Fruit fly (Drosophila melanogaster): Measurements from ENCODE around the gene RNaseX25.

Gene RNaseX25

dm6 chr3L:7996364-7996763 lies 26.0 kb downstream of the RNaseX25 start:
- TF ChIP-seq Mnt (GFP tag; optimal IDR thresholded peaks at IDR 0.05) (no peak), kay (GFP tag; ENCODE audit: borderline replicate concordance) (no peak), CG7101 (tag; optimal IDR thresholded peaks at IDR 0.05) (no peak), CG1620 (GFP tag; optimal IDR thresholded peaks at IDR 0.05) (no peak), tj (GFP tag; optimal IDR thresholded peaks at IDR 0.05) (no peak), Hr96 (GFP tag; optimal IDR thresholded peaks at IDR 0.05) (no peak), CG11617 (GFP tag; optimal IDR thresholded peaks at IDR 0.05) (no peak), cnc (optimal IDR thresholded peaks at IDR 0.05) (no peak), bab1 (GFP tag; optimal IDR thresholded peaks at IDR 0.05) (no peak), CG14711 (tag; optimal IDR thresholded peaks at IDR 0.05) (no peak), toe (GFP tag; optimal IDR thresholded peaks at IDR 0.05) (no peak), CG7045 (GFP tag; optimal IDR thresholded peaks at IDR 0.05) (no peak)

- no peak for TF ChIP-seq cic (GFP tag; optimal IDR thresholded peaks at IDR 0.05)
- no peak for TF ChIP-seq ovo (GFP tag; optimal IDR thresholded peaks at IDR 0.05)
- TF ChIP-seq CG14711 (tag; optimal IDR thresholded peaks at IDR 0.05) = no peak
- TF ChIP-seq tj (GFP tag; optimal IDR thresholded peaks at IDR 0.05) = no peak
- TF ChIP-seq toe (GFP tag; optimal IDR thresholded peaks at IDR 0.05) = no peak
- no peak for TF ChIP-seq CG7045 (GFP tag; optimal IDR thresholded peaks at IDR 0.05)
- TF ChIP-seq CG33017 (tag; optimal IDR thresholded peaks at IDR 0.05) = no peak
- no peak for TF ChIP-seq CG11617 (GFP tag; optimal IDR thresholded peaks at IDR 0.05)
- no peak for TF ChIP-seq bab1 (GFP tag; optimal IDR thresholded peaks at IDR 0.05)
- no peak for TF ChIP-seq cnc (optimal IDR thresholded peaks at IDR 0.05)
- TF ChIP-seq CG7101 (tag; optimal IDR thresholded peaks at IDR 0.05) = no peak
- no peak for TF ChIP-seq Clk (GFP tag; optimal IDR thresholded peaks at IDR 0.05)
- no peak for TF ChIP-seq CG1620 (GFP tag; optimal IDR thresholded peaks at IDR 0.05)
- TF ChIP-seq Crg-1 (GFP tag; optimal IDR thresholded peaks at IDR 0.05) = no peak
- no peak for TF ChIP-seq Mnt (GFP tag; optimal IDR thresholded peaks at IDR 0.05)
- no peak for TF ChIP-seq Hr96 (GFP tag; optimal IDR thresholded peaks at IDR 0.05)
- TF ChIP-seq pad (GFP tag; optimal IDR thresholded peaks at IDR 0.05) = no peak
- TF ChIP-seq kay (GFP tag; ENCODE audit: borderline replicate concordance) = no peak
- no peak for TF ChIP-seq CG12768 (GFP tag; optimal IDR thresholded peaks at IDR 0.05)
Observed at dm6 chr3L:7999933-8000332, 29.5 kb downstream of the RNaseX25 start.

dm6 chr3L:8001057-8001597 lies 30.7 kb downstream of the RNaseX25 start:
- TF ChIP-seq CG14711 (tag; optimal IDR thresholded peaks at IDR 0.05) (no peak), CG11617 (GFP tag; optimal IDR thresholded peaks at IDR 0.05) (no peak), CG5204 (GFP tag; optimal IDR thresholded peaks at IDR 0.05) (no peak), cnc (optimal IDR thresholded peaks at IDR 0.05) (no peak), CG33017 (tag; optimal IDR thresholded peaks at IDR 0.05) (no peak), CG12768 (GFP tag; optimal IDR thresholded peaks at IDR 0.05) (no peak), CG1620 (GFP tag; optimal IDR thresholded peaks at IDR 0.05) (no peak), ovo (GFP tag; optimal IDR thresholded peaks at IDR 0.05) (no peak)

- no peak for TF ChIP-seq Hr96 (GFP tag; optimal IDR thresholded peaks at IDR 0.05)
- TF ChIP-seq kay (GFP tag; ENCODE audit: borderline replicate concordance) = no peak
- no peak for TF ChIP-seq tj (GFP tag; optimal IDR thresholded peaks at IDR 0.05)
- no peak for TF ChIP-seq CG7045 (GFP tag; optimal IDR thresholded peaks at IDR 0.05)
- no peak for TF ChIP-seq Mnt (GFP tag; optimal IDR thresholded peaks at IDR 0.05)
- no peak for TF ChIP-seq bab1 (GFP tag; optimal IDR thresholded peaks at IDR 0.05)
- no peak for TF ChIP-seq CG12768 (GFP tag; optimal IDR thresholded peaks at IDR 0.05)
- no peak for TF ChIP-seq pad (GFP tag; optimal IDR thresholded peaks at IDR 0.05)
- TF ChIP-seq toe (GFP tag; optimal IDR thresholded peaks at IDR 0.05) = no peak
- no peak for TF ChIP-seq CG11617 (GFP tag; optimal IDR thresholded peaks at IDR 0.05)
- no peak for TF ChIP-seq CG1620 (GFP tag; optimal IDR thresholded peaks at IDR 0.05)
- no peak for TF ChIP-seq CG5204 (GFP tag; optimal IDR thresholded peaks at IDR 0.05)
- TF ChIP-seq Crg-1 (GFP tag; optimal IDR thresholded peaks at IDR 0.05) = no peak
- no peak for TF ChIP-seq cic (GFP tag; optimal IDR thresholded peaks at IDR 0.05)
- no peak for TF ChIP-seq Clk (GFP tag; optimal IDR thresholded peaks at IDR 0.05)
- TF ChIP-seq ovo (GFP tag; optimal IDR thresholded peaks at IDR 0.05) = no peak
- no peak for TF ChIP-seq CG33017 (tag; optimal IDR thresholded peaks at IDR 0.05)
- TF ChIP-seq CG14711 (tag; optimal IDR thresholded peaks at IDR 0.05) = no peak
Observed at dm6 chr3L:8005770-8006169, 35.4 kb downstream of the RNaseX25 start.

- no peak for TF ChIP-seq CG5204 (GFP tag; optimal IDR thresholded peaks at IDR 0.05)
- TF ChIP-seq Hr96 (GFP tag; optimal IDR thresholded peaks at IDR 0.05) = no peak
- no peak for TF ChIP-seq CG33017 (tag; optimal IDR thresholded peaks at IDR 0.05)
- no peak for TF ChIP-seq CG7045 (GFP tag; optimal IDR thresholded peaks at IDR 0.05)
- no peak for TF ChIP-seq cnc (optimal IDR thresholded peaks at IDR 0.05)
Observed at dm6 chr3L:8013001-8013864, 42.8 kb downstream of the RNaseX25 start.

- TF ChIP-seq tj (GFP tag; optimal IDR thresholded peaks at IDR 0.05) (no peak), CG7101 (tag; optimal IDR thresholded peaks at IDR 0.05) (no peak), CG1620 (GFP tag; optimal IDR thresholded peaks at IDR 0.05) (no peak), CG11617 (GFP tag; optimal IDR thresholded peaks at IDR 0.05) (no peak), CG12768 (GFP tag; optimal IDR thresholded peaks at IDR 0.05) (no peak), Mnt (GFP tag; optimal IDR thresholded peaks at IDR 0.05) (no peak), CG14711 (tag; optimal IDR thresholded peaks at IDR 0.05) (no peak), Crg-1 (GFP tag; optimal IDR thresholded peaks at IDR 0.05) (no peak), CG33017 (tag; optimal IDR thresholded peaks at IDR 0.05) (no peak), Clk (GFP tag; optimal IDR thresholded peaks at IDR 0.05) (no peak), cic (GFP tag; optimal IDR thresholded peaks at IDR 0.05) (no peak), bab1 (GFP tag; optimal IDR thresholded peaks at IDR 0.05) (no peak), cnc (optimal IDR thresholded peaks at IDR 0.05) (no peak), toe (GFP tag; optimal IDR thresholded peaks at IDR 0.05) (no peak), kay (GFP tag; ENCODE audit: borderline replicate concordance) (no peak), ovo (GFP tag; optimal IDR thresholded peaks at IDR 0.05) (no peak), pad (GFP tag; optimal IDR thresholded peaks at IDR 0.05) (no peak), CG7045 (GFP tag; optimal IDR thresholded peaks at IDR 0.05) (no peak)
Observed at dm6 chr3L:8013865-8014216, 43.5 kb downstream of the RNaseX25 start.
